Fruit fly (Drosophila melanogaster) S2 (cell line): Measurements from ENCODE around the gene Ddr.
A peak's percentile ranks its signal among the peaks of the same experiment; 100 is the strongest.

Source experiments
- CG8478 ChIP-seq: fragments of >200 bp; optimal IDR thresholded peaks from 2 replicates; lab custom pipeline; 2018
- CTCF ChIP-seq, 2 experiments: fragments of >200 bp; optimal IDR thresholded peaks; 2 replicates each; lab custom pipeline; 2018

dm6 chr2L:6220966-6221365, 32.0 kb upstream of the Ddr start:
- TF ChIP-seq CG8478 (no peak), CTCF (optimal IDR thresholded peaks at IDR 0.05; lab: Kevin White, UChicago) (peak; percentile 41 to 59)
